Fruit fly (Drosophila melanogaster): Measurements from ENCODE around the gene CG11122.

CG11122 gene

DNA sequence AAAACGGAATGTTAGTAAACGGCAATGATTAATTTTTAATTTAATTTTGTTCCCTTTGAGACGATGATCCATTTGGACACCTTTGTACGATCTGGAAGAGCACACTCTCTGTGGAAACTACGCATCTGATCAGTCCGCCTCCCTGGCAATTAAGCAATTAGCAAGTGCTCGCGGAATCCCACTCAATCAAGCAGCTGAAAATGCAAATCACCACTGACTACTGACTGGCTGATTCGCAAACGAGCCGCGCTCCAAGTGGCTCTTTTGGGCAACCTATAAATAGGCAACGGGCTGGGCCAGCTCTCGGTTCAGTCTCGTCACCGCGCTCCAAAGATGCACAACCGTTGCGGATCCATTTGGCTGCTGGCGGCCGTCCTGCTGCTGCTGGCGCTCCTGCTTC, 19.3 kb upstream of the CG11122 start, which contains the start of gene CG15201:
CG15201 (plus strand) TSS at position 301 of the 400 bp plus-strand sequence.
- no peak for TF ChIP-seq CG17801 (GFP tag; optimal IDR thresholded peaks at IDR 0.05; ENCODE audit: partially characterized antibody)

DNA sequence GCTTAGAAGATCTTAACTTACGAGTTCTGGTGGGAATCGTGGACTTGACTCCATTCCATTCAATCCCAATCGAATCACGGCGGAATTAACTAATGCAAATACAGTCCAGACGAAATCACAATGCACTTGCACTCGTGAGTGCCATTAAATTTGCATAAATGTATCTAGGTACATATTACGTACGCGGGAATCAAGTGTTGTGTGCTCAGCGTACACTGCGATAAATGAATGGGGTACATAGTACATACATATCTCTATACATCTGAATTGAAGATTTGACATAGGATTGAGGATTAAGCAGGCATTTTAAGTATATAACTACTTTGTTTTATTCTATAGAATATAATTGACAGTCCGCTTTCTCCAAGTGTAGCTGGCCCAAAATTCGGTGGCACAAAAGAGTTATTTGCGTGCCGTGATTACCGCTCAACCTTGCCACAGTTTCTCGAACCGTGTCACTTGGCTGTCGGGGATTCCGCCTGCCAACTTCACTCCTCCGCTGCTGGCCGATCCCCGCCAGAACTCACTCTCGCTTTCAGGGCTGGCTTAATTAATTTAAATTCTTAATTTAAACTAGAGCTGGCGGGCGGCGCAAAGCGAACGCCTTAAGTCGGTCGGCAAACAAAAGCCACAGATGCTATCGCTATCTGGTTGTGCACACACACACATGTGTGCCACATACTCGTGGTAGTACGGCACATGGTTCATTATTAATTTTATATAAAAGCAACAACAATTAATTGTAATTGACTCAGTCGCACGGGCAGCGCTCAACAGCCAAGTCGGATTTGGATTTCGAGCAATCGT, 17.5 kb upstream of the CG11122 start, which contains the start of the genes CG15199 and CG15202:
CG15199 (minus strand) TSS at position 51 of the 807 bp plus-strand sequence.
CG15202 (plus strand) TSS at position 757 of the 807 bp plus-strand sequence.
- no peak for TF ChIP-seq CG17801 (GFP tag; optimal IDR thresholded peaks at IDR 0.05; ENCODE audit: partially characterized antibody)

DNA sequence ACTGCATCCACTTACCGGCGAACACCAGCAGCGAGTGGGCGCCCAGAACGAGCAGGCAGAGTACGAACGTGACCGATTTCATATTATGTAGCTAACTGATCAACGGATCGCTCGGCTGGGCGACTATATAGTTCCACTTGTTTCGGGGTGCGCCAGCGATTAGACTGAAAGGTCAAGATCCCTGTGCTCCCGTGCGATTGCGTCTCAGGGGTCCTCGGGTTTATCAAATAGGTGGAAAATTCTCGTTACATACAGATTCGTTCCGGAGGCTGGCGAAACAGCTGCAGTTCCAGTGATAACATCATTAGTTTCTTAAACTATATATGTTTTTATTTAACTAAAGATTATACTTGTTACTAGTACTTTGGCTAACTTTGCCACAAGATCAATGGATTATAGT, 15.6 kb upstream of the CG11122 start, which contains the start of gene ssp7:
ssp7 (minus strand) TSS at position 101 of the 400 bp plus-strand sequence.
- no peak for TF ChIP-seq CG17801 (GFP tag; optimal IDR thresholded peaks at IDR 0.05; ENCODE audit: partially characterized antibody)

DNA sequence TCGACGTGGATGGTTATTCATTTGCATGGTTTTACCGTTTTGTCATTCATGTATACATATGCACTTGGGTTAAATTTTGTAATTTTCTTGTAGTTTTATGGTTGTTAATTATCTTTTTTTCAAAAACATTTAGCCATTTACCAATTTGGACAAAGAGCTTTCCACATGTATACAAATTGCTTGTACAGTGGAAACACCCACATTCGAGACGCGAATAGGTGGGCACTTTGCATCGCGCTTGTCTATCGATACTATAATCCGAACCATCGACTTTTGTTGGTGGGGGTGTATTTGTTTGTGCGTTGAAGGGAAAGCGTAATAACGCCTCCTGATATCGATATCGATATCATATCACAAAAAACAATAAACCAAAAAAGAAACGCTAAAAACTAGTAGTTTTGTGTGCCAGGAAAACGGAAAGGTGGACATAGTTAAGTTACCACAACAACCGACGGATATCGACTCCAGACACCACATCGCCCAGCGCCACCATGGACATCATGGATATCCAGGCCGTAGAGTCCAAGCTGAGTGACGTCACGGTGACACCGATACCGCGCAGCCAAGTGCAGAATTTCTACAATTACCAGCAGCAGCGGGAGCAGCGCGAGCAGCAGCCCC, 13.2 kb upstream of the CG11122 start, which contains the start of gene CDK2AP1:
CDK2AP1 (plus strand) TSS at position 294 of the 621 bp plus-strand sequence.
- peak; percentile 20 for TF ChIP-seq CG17801 (GFP tag; optimal IDR thresholded peaks at IDR 0.05; ENCODE audit: partially characterized antibody)

DNA sequence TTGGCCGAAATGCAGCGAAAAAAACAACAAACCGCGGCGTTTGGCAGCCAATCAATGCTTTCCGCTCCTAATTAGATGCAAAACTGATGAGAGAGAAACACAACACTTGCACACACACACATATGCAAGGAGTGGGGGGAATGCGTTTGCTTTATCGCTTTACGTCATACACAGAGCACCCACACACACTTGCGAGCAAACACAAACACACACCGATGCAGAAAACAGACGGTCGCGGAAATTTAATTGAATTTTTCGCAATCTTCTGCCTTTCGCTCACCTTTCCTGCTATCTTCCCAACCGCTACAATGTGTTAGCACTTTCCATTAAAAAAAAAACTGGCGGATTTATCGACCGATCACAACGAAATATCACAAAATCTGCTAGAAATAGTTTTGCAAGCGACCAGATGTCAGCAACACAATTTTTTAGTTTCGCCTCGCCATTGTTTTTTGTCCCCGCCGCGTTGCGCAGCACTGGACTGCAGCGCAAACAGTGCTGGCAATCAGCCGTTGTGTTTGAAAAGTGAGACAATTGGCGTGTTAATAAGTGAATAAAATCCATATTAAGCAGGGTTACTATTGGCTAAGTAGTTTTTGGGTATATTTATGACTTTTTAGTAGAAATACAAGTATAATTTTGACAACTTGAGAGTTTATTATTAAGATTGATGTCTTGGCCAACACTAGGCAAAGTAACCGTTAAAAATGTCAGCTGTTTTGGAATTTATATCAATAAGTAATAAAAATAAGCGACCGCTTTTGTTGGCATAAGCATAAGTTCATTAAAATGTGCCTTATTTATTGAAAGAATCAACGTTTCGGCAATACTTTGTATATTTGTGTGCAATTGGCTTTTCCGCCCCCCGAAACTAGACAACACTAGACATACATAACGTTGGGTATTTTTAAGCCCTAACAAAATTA, 12.3 kb upstream of the CG11122 start, which contains the start of gene Klp10A:
Klp10A (minus strand) TSS at position 532 of the 926 bp plus-strand sequence.
- TF ChIP-seq CG17801 (GFP tag; optimal IDR thresholded peaks at IDR 0.05; ENCODE audit: partially characterized antibody), result no peak

DNA sequence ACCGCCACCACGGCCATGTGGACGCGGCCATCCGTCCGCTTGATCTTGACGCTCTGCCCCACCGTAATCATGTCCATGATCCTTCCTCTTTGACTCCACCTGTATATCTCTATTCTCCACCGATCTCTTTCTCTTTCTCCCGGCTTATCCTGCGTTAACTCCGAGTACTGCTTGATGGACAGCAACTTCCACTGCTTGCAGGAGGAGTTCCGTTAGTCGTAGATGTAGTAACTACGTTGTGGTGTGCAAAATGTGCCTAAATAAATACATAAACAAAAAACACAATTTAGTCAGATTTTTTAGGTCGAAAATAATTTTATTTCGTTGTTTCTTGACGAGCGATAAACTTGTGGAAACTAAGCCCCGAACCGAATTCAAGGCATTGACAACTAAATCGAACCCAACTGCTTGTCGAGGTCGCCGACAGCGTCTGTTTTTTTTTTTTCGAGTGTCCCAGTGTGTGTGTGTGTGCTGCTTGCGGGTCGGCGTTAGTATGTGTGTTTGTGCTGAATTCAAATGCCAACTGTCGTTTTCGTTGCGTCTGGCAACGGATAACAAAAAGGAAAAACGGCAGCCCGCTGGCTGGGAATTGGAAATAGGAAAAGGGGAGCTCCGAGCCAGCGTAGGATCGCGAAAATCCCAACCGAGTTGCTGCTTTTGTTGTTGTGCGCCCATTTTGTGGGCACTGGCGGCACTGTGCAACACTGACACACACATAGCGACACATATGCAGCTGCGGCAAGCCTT, 11.5 kb upstream of the CG11122 start:
- TF ChIP-seq CG17801 (GFP tag; optimal IDR thresholded peaks at IDR 0.05; ENCODE audit: partially characterized antibody), result no peak

DNA sequence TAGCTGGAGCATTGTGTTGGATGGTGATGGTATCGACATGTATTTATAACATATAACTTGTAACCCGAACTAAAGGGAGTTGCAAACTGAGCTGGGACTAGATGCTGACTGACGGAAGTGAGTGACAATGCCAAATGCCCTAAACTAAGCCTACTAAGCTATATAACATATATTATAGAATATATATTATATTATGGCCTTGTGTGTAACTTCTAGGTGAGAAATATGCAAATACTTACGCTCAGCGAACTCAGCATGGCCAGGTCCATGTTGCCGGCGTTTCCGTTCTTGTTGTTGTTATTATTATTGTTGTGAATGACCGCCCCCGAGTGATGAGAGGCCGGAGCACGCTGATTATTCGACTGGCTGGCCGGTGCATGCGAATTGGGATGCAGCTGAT, 7.8 kb upstream of the CG11122 start, which contains the start of gene CG44385:
CG44385 (minus strand) TSS at position 101 of the 400 bp plus-strand sequence.
- no peak for TF ChIP-seq CG17801 (GFP tag; optimal IDR thresholded peaks at IDR 0.05; ENCODE audit: partially characterized antibody)

DNA sequence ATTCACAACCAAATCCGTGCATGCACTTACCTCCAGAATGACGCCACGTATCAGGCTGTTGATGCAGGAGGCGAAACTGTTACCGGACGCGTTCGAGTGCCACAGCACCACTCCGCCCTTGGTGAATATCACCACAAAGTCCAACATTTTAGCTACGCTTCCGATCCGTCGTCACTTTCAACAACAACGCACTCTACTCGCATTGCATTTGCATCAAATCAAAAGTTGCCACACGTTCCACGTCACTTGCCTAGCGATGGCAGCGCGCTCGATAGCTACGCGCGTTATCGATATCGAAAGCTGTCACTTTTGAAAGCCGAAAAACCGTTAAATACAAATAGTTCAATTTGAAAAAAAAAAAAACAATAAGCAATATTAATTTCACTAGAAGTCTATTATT, 4.3 kb upstream of the CG11122 start, which contains the start of gene SrpRalpha:
SrpRalpha (minus strand) TSS at position 260 of the 400 bp plus-strand sequence.
- peak; percentile 54 for TF ChIP-seq CG17801 (GFP tag; optimal IDR thresholded peaks at IDR 0.05; ENCODE audit: partially characterized antibody)

DNA sequence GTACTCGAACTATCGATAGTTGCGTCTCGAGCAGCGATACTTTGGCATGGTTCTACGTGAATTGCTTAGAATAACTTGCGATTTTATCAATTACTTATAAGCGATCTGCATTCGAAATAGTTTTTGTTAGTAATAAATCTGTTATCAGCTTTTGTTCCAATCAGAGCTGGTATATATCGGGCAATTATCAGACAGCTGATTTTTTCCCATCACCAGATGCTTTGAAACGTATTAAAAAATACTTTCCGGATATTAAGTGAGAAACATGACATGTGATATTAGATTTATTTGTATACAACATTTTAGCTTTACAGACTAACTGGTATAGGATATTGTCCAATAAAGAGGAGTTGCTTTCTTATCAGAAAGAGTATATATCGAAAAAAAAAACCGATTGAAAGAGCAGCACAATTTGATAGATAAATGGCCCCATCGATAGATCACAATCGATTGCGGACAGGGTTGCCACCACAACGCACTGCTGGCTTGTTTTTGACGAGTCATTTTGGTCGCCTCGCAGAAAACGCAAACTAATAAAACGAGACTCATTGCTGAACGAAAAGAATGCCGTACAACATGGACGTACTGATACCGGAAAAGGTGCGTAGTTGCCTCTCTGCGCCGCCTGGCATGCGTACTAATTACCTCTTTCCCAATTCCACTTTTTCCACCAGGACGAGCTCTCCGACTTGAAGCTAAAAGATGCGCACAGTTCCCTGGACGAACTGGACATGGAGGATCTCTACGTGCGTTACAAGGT, 403 bp upstream of the CG11122 start, which contains the start of gene Rpt3:
Rpt3 (plus strand) TSS at position 353 of the 760 bp plus-strand sequence.
- TF ChIP-seq CG17801 (GFP tag; optimal IDR thresholded peaks at IDR 0.05; ENCODE audit: partially characterized antibody), result peak; percentile 41

DNA sequence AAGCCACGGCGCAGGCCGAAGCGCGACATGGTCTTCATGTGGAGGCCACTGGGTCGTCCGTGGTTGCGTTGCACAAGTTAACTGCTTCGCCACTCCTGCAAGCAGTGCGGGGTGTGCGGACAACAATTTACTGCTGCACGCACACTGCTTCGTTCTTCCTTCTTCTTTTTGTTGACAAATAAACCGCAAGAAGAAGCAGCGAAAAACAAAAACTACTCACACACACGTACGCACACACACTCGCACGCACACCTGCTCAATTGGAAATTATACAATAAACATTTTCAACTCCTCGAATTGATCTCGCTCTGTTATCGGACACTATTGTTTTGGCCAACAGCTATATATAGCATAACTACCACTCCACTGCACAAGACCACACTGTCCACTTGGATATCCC, 965 bp downstream of the CG11122 start:
- no peak for TF ChIP-seq CG17801 (GFP tag; optimal IDR thresholded peaks at IDR 0.05; ENCODE audit: partially characterized antibody)

DNA sequence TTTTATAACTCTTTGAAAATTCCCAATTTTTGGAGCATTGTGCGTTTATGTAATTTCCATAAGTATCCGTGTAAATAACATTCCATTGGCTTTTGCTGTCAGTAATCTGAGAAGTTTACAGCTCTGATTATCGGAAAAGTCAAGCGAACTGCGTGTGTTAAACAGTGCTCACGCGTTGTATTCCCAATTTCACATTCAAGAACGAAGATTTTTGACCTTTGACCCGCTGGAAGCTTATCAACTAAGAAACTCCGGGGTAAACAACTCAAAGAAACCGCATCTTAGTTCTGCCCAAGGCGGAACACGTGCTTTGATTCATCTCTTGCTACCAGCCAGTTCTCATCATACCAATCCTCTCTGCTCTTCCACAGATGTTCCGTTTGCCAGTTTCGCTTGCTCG, 14.9 kb downstream of the CG11122 start:
- no peak for TF ChIP-seq CG17801 (GFP tag; optimal IDR thresholded peaks at IDR 0.05; ENCODE audit: partially characterized antibody)

DNA sequence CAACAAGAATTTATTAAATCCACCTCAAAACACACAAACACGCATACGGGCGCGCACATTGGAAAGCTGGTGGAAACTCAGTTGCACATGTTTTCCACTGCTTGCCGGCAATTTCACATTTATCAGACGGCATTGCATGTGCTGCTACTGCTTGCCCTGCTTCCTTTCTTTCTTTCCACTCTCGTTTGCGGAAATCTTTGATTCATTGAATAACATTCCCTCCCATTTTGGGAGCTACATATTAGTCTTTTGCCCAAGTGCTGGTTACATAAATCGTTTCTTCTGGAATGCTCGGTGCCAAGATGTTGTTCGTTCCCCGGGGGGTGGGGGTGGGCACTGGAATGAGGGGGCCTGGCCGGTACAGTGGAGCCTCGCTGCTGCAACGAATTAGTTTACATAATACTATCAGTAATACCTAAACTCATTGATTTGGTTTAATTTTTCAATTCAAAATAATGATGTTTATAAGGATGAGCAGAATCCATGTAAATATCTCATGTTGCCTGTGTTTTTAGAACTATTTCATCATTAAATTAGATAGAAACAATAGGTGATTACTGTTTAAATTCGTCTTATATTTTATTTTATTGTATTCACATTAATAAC, 15.6 kb downstream of the CG11122 start:
- TF ChIP-seq CG17801 (GFP tag; optimal IDR thresholded peaks at IDR 0.05; ENCODE audit: partially characterized antibody), result no peak

All from ovary, adult (tissue).